Worm (Caenorhabditis elegans) whole organism, midembryonic: Measurements from ENCODE around the gene nos-3.

Source experiments
- T22C8.4 ChIP-seq: fragments of 200-800 bp; sonication (Bioruptor generic); IDR thresholded peaks from 2 replicates; pipeline ENCODE4 v1.3.6; 2022; ENCODE audit warnings: missing genetic modification characterization, missing compliant biosample characterization
- cog-1 ChIP-seq: sonication (generic microtip); optimal IDR thresholded peaks from 2 replicates; lab custom pipeline; 2016; ENCODE audit warnings: missing genetic modification characterization, missing compliant biosample characterization
- flt-1 ChIP-seq: fragments of 200-800 bp; sonication (Bioruptor generic); IDR thresholded peaks from 2 replicates; pipeline ENCODE4 v1.3.6; 2022; ENCODE audit warnings: missing genetic modification characterization, missing compliant biosample characterization
- klf-2 ChIP-seq: fragments of 200-800 bp; sonication (Bioruptor generic); conservative IDR thresholded peaks from 2 replicates; pipeline ENCODE4 v1.3.6; 2022; ENCODE audit warnings: missing genetic modification reagents, missing genetic modification characterization, missing compliant biosample characterization
- med-1 ChIP-seq: sonication (generic microtip); optimal IDR thresholded peaks from 2 replicates; lab custom pipeline; 2017; ENCODE audit warnings: missing genetic modification characterization, mild to moderate bottlenecking, missing compliant biosample characterization, antibody characterized with exemption, missing genetic modification reagents; ENCODE audit not compliant: insufficient read depth
- ref-1 ChIP-seq: fragments of 200-800 bp; sonication (Bioruptor generic); conservative IDR thresholded peaks from 2 replicates; pipeline ENCODE4 v1.3.6; 2022; ENCODE audit warnings: missing genetic modification reagents, missing genetic modification characterization, missing compliant biosample characterization
- tab-1 ChIP-seq: fragments of 200-800 bp; sonication (Bioruptor generic); IDR thresholded peaks from 2 replicates; pipeline ENCODE4 v1.3.6; 2022; ENCODE audit warnings: missing genetic modification characterization, missing compliant biosample characterization
- ztf-23 ChIP-seq: fragments of 200-800 bp; sonication (Bioruptor generic); IDR thresholded peaks from 2 replicates; pipeline ENCODE4 v1.3.6; 2022; ENCODE audit warnings: missing genetic modification reagents, missing genetic modification characterization, missing compliant biosample characterization
- ztf-29 ChIP-seq: fragments of 200-800 bp; sonication (Bioruptor generic); IDR thresholded peaks from 2 replicates; pipeline ENCODE4 v1.3.6; 2022; ENCODE audit warnings: missing genetic modification reagents, missing genetic modification characterization, missing compliant biosample characterization

The nos-3 gene

DNA sequence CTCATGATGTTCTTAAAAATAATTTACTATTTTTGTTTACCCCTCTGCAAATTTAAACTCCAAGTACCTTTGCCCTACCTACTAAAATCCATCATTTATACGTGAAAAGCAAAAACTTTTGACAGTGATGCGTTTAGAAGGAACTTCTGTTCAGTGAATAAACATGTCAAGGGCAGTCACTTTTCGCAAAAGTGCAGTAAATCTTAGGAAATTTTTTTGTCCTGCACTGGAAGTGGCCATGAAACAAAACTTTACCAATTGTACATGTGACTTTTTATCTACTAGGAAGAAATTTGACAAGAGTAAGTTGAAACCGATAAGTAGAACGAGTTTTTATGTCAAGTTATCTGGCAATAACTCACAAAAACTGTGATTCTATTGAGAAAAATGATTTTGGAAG lies 40.1 kb downstream of the nos-3 start:
- TF ChIP-seq ztf-23 (GFP tag; lab: Robert Waterston, UW) = no peak
- no peak for TF ChIP-seq ztf-29 (GFP tag; lab: Robert Waterston, UW)
- no peak for TF ChIP-seq tab-1
- TF ChIP-seq klf-2 = no peak
- no peak for TF ChIP-seq med-1 (GFP tag; lab: Kevin White, UChicago)
- no peak for TF ChIP-seq ref-1 (GFP tag; lab: Robert Waterston, UW)
- TF ChIP-seq T22C8.4 (GFP tag; lab: Robert Waterston, UW) = no peak
- no peak for TF ChIP-seq flt-1 (GFP tag; lab: Robert Waterston, UW)
- no peak for TF ChIP-seq cog-1

DNA sequence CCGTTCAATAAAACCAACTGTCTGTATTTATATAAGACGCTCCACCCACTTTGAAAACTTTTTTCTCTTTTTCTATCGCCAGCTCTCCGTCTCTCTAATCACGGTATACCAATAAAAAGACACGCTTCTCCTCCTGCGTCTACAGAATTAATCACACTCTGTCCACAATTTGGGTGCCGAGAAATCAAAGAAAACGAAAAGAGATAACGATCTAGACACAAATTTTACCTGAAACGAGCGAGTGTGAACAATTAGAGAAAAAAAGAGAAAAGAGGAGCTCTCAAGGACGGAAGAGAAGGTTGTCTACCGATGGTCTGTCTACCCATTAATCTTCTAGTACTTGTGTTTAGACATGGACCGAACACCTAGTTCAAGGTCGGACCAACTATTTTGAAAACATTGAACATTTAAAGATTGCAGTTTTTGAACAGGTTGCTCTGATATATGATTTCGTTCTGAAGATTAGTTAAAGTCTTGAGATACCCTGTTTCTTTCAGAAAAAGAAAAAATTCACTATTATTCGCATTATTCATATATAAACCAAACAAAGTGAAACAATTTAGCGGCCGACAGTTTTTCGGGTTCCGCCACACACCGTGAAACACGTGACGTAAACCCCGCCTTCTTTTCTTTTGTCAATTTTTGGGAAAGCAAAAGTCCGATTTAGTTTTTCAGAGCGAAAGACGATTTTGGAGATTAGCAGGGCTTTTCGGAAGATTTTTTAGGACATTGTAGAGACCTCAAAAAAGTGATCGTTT lies 41.5 kb downstream of the nos-3 start, which contains the start of gene cyp-13A2:
Gene cyp-13A2, minus strand, starts transcription at position 235 of the 758 bp plus-strand sequence.
- TF ChIP-seq T22C8.4 (GFP tag; lab: Robert Waterston, UW) = no peak
- TF ChIP-seq ref-1 (GFP tag; lab: Robert Waterston, UW) = no peak
- no peak for TF ChIP-seq cog-1
- no peak for TF ChIP-seq med-1 (GFP tag; lab: Kevin White, UChicago)
- no peak for TF ChIP-seq ztf-29 (GFP tag; lab: Robert Waterston, UW)
- TF ChIP-seq ztf-23 (GFP tag; lab: Robert Waterston, UW) = no peak
- TF ChIP-seq klf-2 = no peak

DNA sequence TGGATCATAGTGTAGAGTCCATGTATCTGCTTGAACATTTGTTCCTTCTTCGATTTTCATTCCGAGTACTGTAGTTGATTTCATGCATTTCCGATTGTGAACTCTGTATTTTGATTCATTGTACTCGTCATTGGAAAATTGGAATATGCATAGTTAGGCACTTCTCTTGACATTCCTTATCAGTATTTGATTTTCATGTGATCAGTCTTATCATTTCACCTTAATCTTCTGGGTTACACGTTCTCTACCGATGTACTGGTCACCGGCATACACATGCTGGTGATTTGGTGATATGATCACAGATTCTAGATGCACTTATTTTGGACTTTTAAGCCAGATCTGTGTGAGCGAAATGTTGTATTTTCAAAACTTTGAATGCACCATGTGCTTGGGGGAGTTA lies 45.1 kb downstream of the nos-3 start:
- no peak for TF ChIP-seq ztf-23 (GFP tag; lab: Robert Waterston, UW)
- TF ChIP-seq flt-1 (GFP tag; lab: Robert Waterston, UW) = no peak
- no peak for TF ChIP-seq cog-1
- TF ChIP-seq T22C8.4 (GFP tag; lab: Robert Waterston, UW) = no peak
- no peak for TF ChIP-seq ztf-29 (GFP tag; lab: Robert Waterston, UW)
- TF ChIP-seq ref-1 (GFP tag; lab: Robert Waterston, UW) = no peak
- no peak for TF ChIP-seq tab-1

DNA sequence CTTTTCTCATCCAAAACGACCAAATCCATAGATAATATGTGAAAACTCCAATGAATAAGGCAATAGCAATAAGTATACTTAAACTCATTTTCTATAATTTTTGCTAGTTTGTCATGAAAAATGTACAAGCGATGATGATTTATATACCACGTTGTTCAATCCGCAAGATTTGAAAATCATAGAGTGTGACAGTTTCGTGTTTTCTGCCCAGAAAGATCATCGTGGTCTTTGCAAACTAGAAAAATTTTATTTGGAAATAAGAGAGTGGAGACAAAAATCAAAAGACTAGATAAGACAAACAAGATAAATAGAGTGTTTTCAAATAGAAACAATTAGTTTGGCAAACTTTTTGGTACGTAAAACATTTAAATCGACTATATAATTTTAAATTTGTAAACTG lies 47.1 kb downstream of the nos-3 start, which contains the start of gene cyp-13A3:
Gene cyp-13A3, minus strand, starts transcription at position 101 of the 400 bp plus-strand sequence.
- TF ChIP-seq klf-2 (no peak), ztf-29 (GFP tag; lab: Robert Waterston, UW) (no peak), cog-1 (no peak), T22C8.4 (GFP tag; lab: Robert Waterston, UW) (no peak), tab-1 (no peak), ztf-23 (GFP tag; lab: Robert Waterston, UW) (no peak), ref-1 (GFP tag; lab: Robert Waterston, UW) (no peak), flt-1 (GFP tag; lab: Robert Waterston, UW) (no peak), med-1 (GFP tag; lab: Kevin White, UChicago) (no peak)

DNA sequence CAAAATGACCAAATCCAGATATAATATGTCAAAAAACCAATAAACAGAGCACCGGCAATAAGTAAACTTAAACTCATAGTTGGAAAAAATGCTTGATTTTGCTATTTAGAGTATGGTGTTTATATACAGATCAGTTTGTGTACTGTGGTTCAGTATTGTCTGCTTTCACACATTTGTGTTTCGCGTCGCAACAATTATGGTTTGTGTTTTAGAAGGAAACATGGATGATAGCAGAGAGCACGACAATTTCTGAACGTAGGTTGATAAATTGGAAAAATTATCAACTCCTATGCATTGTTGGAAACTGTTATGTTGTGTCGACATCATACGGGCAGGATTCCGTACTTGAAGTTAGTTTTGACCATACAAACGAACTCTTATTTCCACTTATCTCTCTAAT lies 51.5 kb downstream of the nos-3 start, which contains the start of gene cyp-13A4:
Gene cyp-13A4, minus strand, starts transcription at position 77 of the 400 bp plus-strand sequence.
- TF ChIP-seq ref-1 (GFP tag; lab: Robert Waterston, UW) = no peak
- TF ChIP-seq tab-1 = no peak
- TF ChIP-seq flt-1 (GFP tag; lab: Robert Waterston, UW) = no peak
- TF ChIP-seq ztf-23 (GFP tag; lab: Robert Waterston, UW) = no peak
- TF ChIP-seq cog-1 = no peak
- TF ChIP-seq ztf-29 (GFP tag; lab: Robert Waterston, UW) = no peak
- no peak for TF ChIP-seq T22C8.4 (GFP tag; lab: Robert Waterston, UW)
- no peak for TF ChIP-seq med-1 (GFP tag; lab: Kevin White, UChicago)
- TF ChIP-seq klf-2 = no peak
